Fruit fly (Drosophila melanogaster) whole organism, embryonic: ENCODE data around the gene Taf6.

ENCODE experiments used
- B-H1 ChIP-seq: fragments of 200-800 bp; sonication (Bioruptor generic); IDR thresholded peaks from 3 replicates; pipeline ENCODE4 v1.3.6; 2022; ENCODE audit warnings: missing biosample characterization, missing genetic modification characterization
- Bgb ChIP-seq: fragments of 200-800 bp; sonication (Bioruptor generic); IDR thresholded peaks from 2 replicates; pipeline ENCODE4 v1.3.6; 2022; ENCODE audit warnings: missing biosample characterization, missing genetic modification characterization; ENCODE audit not compliant: partially characterized antibody
- CG11085 ChIP-seq: fragments of 200-800 bp; sonication (Bioruptor generic); IDR thresholded peaks from 2 replicates; pipeline ENCODE4 v1.3.6; 2022; ENCODE audit warnings: missing biosample characterization, missing genetic modification characterization
- CG11560 ChIP-seq: fragments of 200-800 bp; sonication (Bioruptor generic); IDR thresholded peaks from 3 replicates; pipeline ENCODE4 v1.3.6; 2022; ENCODE audit warnings: missing biosample characterization, missing genetic modification characterization
- CG12071 ChIP-seq: fragments of 200-800 bp; sonication (Bioruptor generic); optimal IDR thresholded peaks from 3 replicates; lab custom pipeline; 2018; ENCODE audit warnings: missing biosample characterization, mild to moderate bottlenecking, missing genetic modification characterization
- CG12104 ChIP-seq: fragments of 200-800 bp; sonication (Bioruptor generic); optimal IDR thresholded peaks from 3 replicates; lab custom pipeline; 2016; ENCODE audit warnings: missing biosample characterization, missing genetic modification characterization
- CG14441 ChIP-seq: fragments of 200-800 bp; sonication (Bioruptor generic); IDR thresholded peaks from 2 replicates; pipeline ENCODE4 v1.3.6; 2022; ENCODE audit warnings: missing biosample characterization, missing genetic modification characterization
- CG2202 ChIP-seq: fragments of 200-800 bp; sonication (Bioruptor generic); optimal IDR thresholded peaks from 2 replicates; lab custom pipeline; 2018; ENCODE audit warnings: missing biosample characterization, mild to moderate bottlenecking, missing genetic modification characterization
- CG3838 ChIP-seq: fragments of 200-800 bp; sonication (Bioruptor generic); optimal IDR thresholded peaks from 3 replicates; lab custom pipeline; 2016; ENCODE audit warnings: missing biosample characterization, missing genetic modification characterization
- CG4730 ChIP-seq: fragments of 200-800 bp; sonication (Bioruptor generic); IDR thresholded peaks from 2 replicates; pipeline ENCODE4 v1.3.6; 2022; ENCODE audit warnings: missing biosample characterization, missing genetic modification characterization
- CG7745 ChIP-seq: fragments of 200-800 bp; sonication (Bioruptor generic); optimal IDR thresholded peaks from 2 replicates; lab custom pipeline; 2018; ENCODE audit warnings: missing biosample characterization, mild to moderate bottlenecking, missing genetic modification characterization, moderate library complexity
- CG7786 ChIP-seq: fragments of 200-800 bp; sonication (Bioruptor generic); optimal IDR thresholded peaks from 2 replicates; lab custom pipeline; 2016; ENCODE audit warnings: missing biosample characterization, missing genetic modification characterization
- CG8924 ChIP-seq: fragments of 200-800 bp; optimal IDR thresholded peaks from 3 replicates; lab custom pipeline; 2019; ENCODE audit warnings: missing biosample characterization, mild to moderate bottlenecking, missing genetic modification characterization, moderate library complexity
- CHES-1-like ChIP-seq: fragments of 200-800 bp; sonication (Bioruptor generic); optimal IDR thresholded peaks from 2 replicates; lab custom pipeline; 2016; ENCODE audit warnings: missing biosample characterization, missing genetic modification characterization
- CoRest ChIP-seq: fragments of 200-800 bp; sonication (Bioruptor generic); optimal IDR thresholded peaks from 3 replicates; lab custom pipeline; 2018; ENCODE audit warnings: missing biosample characterization, mild to moderate bottlenecking, missing genetic modification characterization, moderate library complexity
- CrebB ChIP-seq: fragments of 200-800 bp; sonication (Bioruptor generic); optimal IDR thresholded peaks from 3 replicates; lab custom pipeline; 2018; ENCODE audit warnings: missing biosample characterization, mild to moderate bottlenecking, missing genetic modification characterization
- E2f2 ChIP-seq: fragments of 200-800 bp; sonication (Bioruptor generic); IDR thresholded peaks from 2 replicates; pipeline ENCODE4 v1.3.6; 2022; ENCODE audit warnings: missing biosample characterization, missing genetic modification characterization
- Eip74EF ChIP-seq, 2 experiments: fragments of 200-800 bp in 1 of 2; fragments of >200 bp in 1 of 2; sonication (Bioruptor generic) in 1 of 2; optimal IDR thresholded peaks; 2 replicates each; lab custom pipeline; 2017 to 2019; ENCODE audit warnings: missing biosample characterization in 2 of 2, missing genetic modification characterization in 2 of 2, mild to moderate bottlenecking in 1 of 2, moderate library complexity in 1 of 2
- Fer1 ChIP-seq: fragments of 200-800 bp; sonication (Bioruptor generic); optimal IDR thresholded peaks from 2 replicates; lab custom pipeline; 2017; ENCODE audit warnings: missing biosample characterization, mild to moderate bottlenecking, missing genetic modification characterization
- Hand ChIP-seq: fragments of 200-800 bp; sonication (Bioruptor generic); optimal IDR thresholded peaks from 2 replicates; lab custom pipeline; 2017; ENCODE audit warnings: mild to moderate bottlenecking, missing biosample characterization, missing genetic modification reagents, missing genetic modification characterization
- MESR4 ChIP-seq: fragments of 200-800 bp; sonication (Bioruptor generic); optimal IDR thresholded peaks from 2 replicates; lab custom pipeline; 2018; ENCODE audit warnings: missing biosample characterization, mild to moderate bottlenecking, missing genetic modification characterization, moderate library complexity
- Mes4 ChIP-seq: fragments of 200-800 bp; sonication (Bioruptor generic); optimal IDR thresholded peaks from 2 replicates; lab custom pipeline; 2016; ENCODE audit warnings: missing biosample characterization, missing genetic modification characterization
- NC2β ChIP-seq: fragments of 200-800 bp; sonication (Bioruptor generic); optimal IDR thresholded peaks from 2 replicates; lab custom pipeline; 2016; ENCODE audit warnings: missing biosample characterization, missing genetic modification characterization
- NK7.1 ChIP-seq: fragments of 200-800 bp; sonication (Bioruptor generic); optimal IDR thresholded peaks from 3 replicates; lab custom pipeline; 2016; ENCODE audit warnings: missing biosample characterization, missing genetic modification characterization
- Ptx1 ChIP-seq: fragments of 200-800 bp; sonication (Bioruptor generic); IDR thresholded peaks from 2 replicates; pipeline ENCODE4 v1.3.6; 2022; ENCODE audit warnings: missing biosample characterization, missing genetic modification characterization
- Side ChIP-seq: fragments of 200-800 bp; sonication (Bioruptor generic); optimal IDR thresholded peaks from 2 replicates; lab custom pipeline; 2016; ENCODE audit warnings: missing biosample characterization, missing genetic modification characterization
- Sry-β ChIP-seq: fragments of 200-800 bp; sonication (Bioruptor generic); optimal IDR thresholded peaks from 2 replicates; lab custom pipeline; 2018; ENCODE audit warnings: missing biosample characterization, mild to moderate bottlenecking, missing genetic modification characterization, moderate library complexity
- Stat92E ChIP-seq, 3 experiments: fragments of >200 bp in 2 of 3; fragments of 200-800 bp in 1 of 3; sonication (Bioruptor generic) in 1 of 3; optimal IDR thresholded peaks; 2 replicates each; lab custom pipeline; 2017 to 2019; ENCODE audit warnings: missing biosample characterization in 3 of 3, missing genetic modification characterization in 3 of 3, mild to moderate bottlenecking in 1 of 3, moderate library complexity in 1 of 3
- TFAM ChIP-seq: fragments of 200-800 bp; sonication (Bioruptor generic); optimal IDR thresholded peaks from 2 replicates; lab custom pipeline; 2017; ENCODE audit warnings: missing biosample characterization, missing genetic modification characterization, inconsistent platforms
- az2 ChIP-seq: fragments of 200-800 bp; sonication (Bioruptor generic); optimal IDR thresholded peaks from 3 replicates; lab custom pipeline; 2016; ENCODE audit warnings: missing biosample characterization, missing genetic modification characterization
- chif ChIP-seq, 2 experiments: fragments of 200-800 bp; sonication (Bioruptor generic); optimal IDR thresholded peaks; 3 replicates each; lab custom pipeline; 2016; ENCODE audit warnings: missing biosample characterization in 2 of 2, missing genetic modification characterization in 2 of 2
- ems ChIP-seq: fragments of 200-800 bp; sonication (Bioruptor generic); optimal IDR thresholded peaks from 3 replicates; lab custom pipeline; 2016; ENCODE audit warnings: missing biosample characterization, missing genetic modification characterization
- fru ChIP-seq: fragments of >200 bp; optimal IDR thresholded peaks from 2 replicates; lab custom pipeline; 2017
- ftz-f1 ChIP-seq: fragments of 200-800 bp; sonication (Bioruptor generic); optimal IDR thresholded peaks from 2 replicates; lab custom pipeline; 2016; ENCODE audit warnings: missing biosample characterization, missing genetic modification characterization
- hbn ChIP-seq: fragments of 200-800 bp; sonication (Bioruptor generic); IDR thresholded peaks from 2 replicates; pipeline ENCODE4 v1.3.6; 2022; ENCODE audit warnings: missing biosample characterization, missing genetic modification characterization; ENCODE audit not compliant: partially characterized antibody
- jumu ChIP-seq: fragments of 200-800 bp; sonication (Bioruptor generic); optimal IDR thresholded peaks from 3 replicates; lab custom pipeline; 2016; ENCODE audit warnings: missing biosample characterization, missing genetic modification characterization
- klu ChIP-seq: fragments of 200-800 bp; sonication (Bioruptor generic); IDR thresholded peaks from 2 replicates; pipeline ENCODE4 v1.3.6; 2022; ENCODE audit warnings: missing biosample characterization, missing genetic modification characterization
- knrl ChIP-seq: fragments of 200-800 bp; sonication (Bioruptor generic); IDR thresholded peaks from 3 replicates; pipeline ENCODE4 v1.3.6; 2022; ENCODE audit warnings: missing biosample characterization, missing genetic modification characterization; ENCODE audit not compliant: partially characterized antibody
- nom ChIP-seq: fragments of 200-800 bp; sonication (Bioruptor generic); optimal IDR thresholded peaks from 2 replicates; lab custom pipeline; 2017; ENCODE audit warnings: missing biosample characterization, missing genetic modification characterization, mild to moderate bottlenecking, moderate library complexity, missing genetic modification reagents
- pho ChIP-seq: fragments of 200-800 bp; sonication (Bioruptor generic); optimal IDR thresholded peaks from 2 replicates; lab custom pipeline; 2016; ENCODE audit warnings: missing biosample characterization, missing genetic modification characterization
- pum ChIP-seq: fragments of 200-800 bp; sonication (Bioruptor generic); optimal IDR thresholded peaks from 2 replicates; lab custom pipeline; 2016; ENCODE audit warnings: missing biosample characterization, missing genetic modification characterization
- ro ChIP-seq: fragments of 200-800 bp; sonication (Bioruptor generic); IDR thresholded peaks from 2 replicates; pipeline ENCODE4 v1.3.6; 2022; ENCODE audit warnings: missing biosample characterization, missing genetic modification characterization
- run ChIP-seq: fragments of 200-800 bp; sonication (Bioruptor generic); optimal IDR thresholded peaks from 3 replicates; lab custom pipeline; 2018; ENCODE audit warnings: missing biosample characterization, mild to moderate bottlenecking, missing genetic modification characterization
- seq ChIP-seq: fragments of 200-800 bp; sonication (Bioruptor generic); IDR thresholded peaks from 2 replicates; pipeline ENCODE4 v1.3.6; 2022; ENCODE audit warnings: missing biosample characterization, missing genetic modification characterization
- shn ChIP-seq: fragments of 200-800 bp; sonication (Bioruptor generic); optimal IDR thresholded peaks from 3 replicates; lab custom pipeline; 2016; ENCODE audit warnings: missing biosample characterization, missing genetic modification characterization
- wor ChIP-seq: fragments of 200-800 bp; sonication (Bioruptor generic); IDR thresholded peaks from 2 replicates; pipeline ENCODE4 v1.3.6; 2022; ENCODE audit warnings: missing biosample characterization, missing genetic modification characterization
- z ChIP-seq: fragments of 200-800 bp; sonication (Bioruptor generic); IDR thresholded peaks from 3 replicates; pipeline ENCODE4 v1.3.6; 2022; ENCODE audit warnings: missing biosample characterization, missing genetic modification characterization
- zf30C ChIP-seq: fragments of 200-800 bp; sonication (Bioruptor generic); optimal IDR thresholded peaks from 3 replicates; lab custom pipeline; 2018; ENCODE audit warnings: missing biosample characterization, mild to moderate bottlenecking, missing genetic modification characterization
- zfh1 ChIP-seq: fragments of 200-800 bp; sonication (Bioruptor generic); IDR thresholded peaks from 3 replicates; pipeline ENCODE4 v1.3.6; 2022; ENCODE audit warnings: missing biosample characterization, missing genetic modification characterization

Gene Taf6

DNA sequence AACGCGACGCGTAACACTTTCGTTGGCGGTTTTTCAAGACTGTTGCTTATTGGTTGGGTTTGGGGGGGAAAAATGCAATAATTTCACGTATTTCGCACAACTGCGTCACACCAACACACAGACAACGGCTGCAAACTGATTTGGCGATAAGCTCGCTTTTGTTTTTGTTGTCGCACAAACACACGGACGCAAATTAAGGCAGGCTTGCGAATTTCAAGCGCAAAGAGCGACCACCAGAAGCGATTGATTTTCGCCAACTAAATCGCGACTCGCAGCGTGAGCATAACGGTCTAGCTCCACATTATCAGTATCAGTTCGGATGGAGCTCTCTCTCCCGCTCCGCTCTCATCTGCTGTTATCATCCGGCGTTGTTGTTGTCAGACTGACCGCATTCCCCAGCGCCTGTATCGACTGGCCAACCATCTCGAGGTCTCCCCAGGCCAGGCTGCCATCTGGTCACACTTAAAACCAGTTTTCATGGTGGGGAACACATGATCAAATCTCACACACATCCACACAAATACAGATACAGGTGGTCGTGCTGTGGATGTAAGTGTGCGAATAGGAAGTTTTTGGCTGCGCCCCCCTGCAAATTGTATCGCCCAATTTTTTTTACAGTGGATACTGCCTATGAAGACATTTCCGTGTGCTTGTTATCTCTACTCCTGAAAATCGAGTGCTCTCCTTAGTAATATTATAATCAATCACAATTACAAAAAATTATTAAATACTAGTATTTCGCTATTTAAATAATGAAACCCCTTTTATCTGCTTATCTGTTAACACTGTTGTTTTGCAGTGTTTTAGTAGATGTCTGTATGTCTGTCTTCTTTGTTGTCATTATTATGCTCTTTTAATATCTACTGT, 34.1 kb downstream of the Taf6 start (continued):
- TF ChIP-seq hbn (no peak), NC2β (GFP tag; lab: Kevin White, UChicago) (peak; percentile 9), ftz-f1 (GFP tag; lab: Kevin White, UChicago) (peak; percentile 45), CG8924 (peak; percentile 67), zfh1 (GFP tag; lab: Robert Waterston, UW) (peak; percentile 21; the same call in 1 of the 3 replicates), CG3838 (GFP tag; lab: Kevin White, UChicago) (peak; percentile 7), chif (GFP tag; optimal IDR thresholded peaks at IDR 0.05; lab: Kevin White, UChicago) (no peak), shn (GFP tag; lab: Kevin White, UChicago) (no peak), z (GFP tag; lab: Robert Waterston, UW) (no peak), CG2202 (tag; lab: Kevin White, UChicago) (no peak), CG12071 (GFP tag; lab: Kevin White, UChicago) (no peak), klu (GFP tag; lab: Robert Waterston, UW) (no peak; the same call in 1 of the 2 replicates), CrebB (tag; lab: Kevin White, UChicago) (peak; percentile 22), Eip74EF (GFP tag; optimal IDR thresholded peaks at IDR 0.05; lab: Kevin White, UChicago) (peak in 1 of 2 experiments; percentile 75), knrl (GFP tag; lab: Robert Waterston, UW) (no peak), fru (no peak), Fer1 (GFP tag; lab: Kevin White, UChicago) (peak; percentile 71), nom (GFP tag; lab: Kevin White, UChicago) (peak; percentile 49), ems (GFP tag; lab: Kevin White, UChicago) (peak; percentile 33), CG12104 (no peak), pum (GFP tag; lab: Kevin White, UChicago) (no peak), B-H1 (GFP tag; lab: Robert Waterston, UW) (peak; percentile 32; the same call in 1 of the 3 replicates), CoRest (tag; lab: Kevin White, UChicago) (peak; percentile 68), pho (peak; percentile 66), Sry-β (GFP tag; lab: Kevin White, UChicago) (no peak), MESR4 (GFP tag; lab: Kevin White, UChicago) (no peak), run (tag; lab: Kevin White, UChicago) (no peak), CHES-1-like (no peak), CG11560 (tag; lab: Robert Waterston, UW) (no peak), zf30C (GFP tag; lab: Kevin White, UChicago) (peak; percentile 40), CG7786 (GFP tag; lab: Kevin White, UChicago) (peak; percentile 50), jumu (GFP tag; lab: Kevin White, UChicago) (no peak), Stat92E (GFP tag; optimal IDR thresholded peaks at IDR 0.05; lab: Kevin White, UChicago) (no peak), Bgb (GFP tag; lab: Robert Waterston, UW) (0 out of 2 replicates have a peak, but pooled peaks have one; percentile 25), TFAM (no peak), ro (GFP tag; lab: Robert Waterston, UW) (no peak), Hand (peak; percentile 1), CG7745 (tag; lab: Kevin White, UChicago) (no peak), wor (GFP tag; lab: Robert Waterston, UW) (no peak), seq (GFP tag; lab: Robert Waterston, UW) (0 out of 2 replicates have a peak, but pooled peaks have one; percentile 54), CG11085 (GFP tag; lab: Robert Waterston, UW) (peak; percentile 56; the same call in 1 of the 2 replicates), az2 (GFP tag; lab: Kevin White, UChicago) (peak; percentile 46), CG4730 (GFP tag; lab: Robert Waterston, UW) (0 out of 2 replicates have a peak, but pooled peaks have one; percentile 20), Mes4 (GFP tag; lab: Kevin White, UChicago) (no peak), E2f2 (GFP tag; lab: Robert Waterston, UW) (peak; percentile 30; the same call in 1 of the 2 replicates), NK7.1 (no peak), CG14441 (GFP tag; lab: Robert Waterston, UW) (peak; percentile 66), Ptx1 (GFP tag; lab: Robert Waterston, UW) (peak; percentile 66), Side (GFP tag; lab: Kevin White, UChicago) (no peak)
